Fruit fly (Drosophila melanogaster): ENCODE results near the gene indra.

The indra gene

DNA sequence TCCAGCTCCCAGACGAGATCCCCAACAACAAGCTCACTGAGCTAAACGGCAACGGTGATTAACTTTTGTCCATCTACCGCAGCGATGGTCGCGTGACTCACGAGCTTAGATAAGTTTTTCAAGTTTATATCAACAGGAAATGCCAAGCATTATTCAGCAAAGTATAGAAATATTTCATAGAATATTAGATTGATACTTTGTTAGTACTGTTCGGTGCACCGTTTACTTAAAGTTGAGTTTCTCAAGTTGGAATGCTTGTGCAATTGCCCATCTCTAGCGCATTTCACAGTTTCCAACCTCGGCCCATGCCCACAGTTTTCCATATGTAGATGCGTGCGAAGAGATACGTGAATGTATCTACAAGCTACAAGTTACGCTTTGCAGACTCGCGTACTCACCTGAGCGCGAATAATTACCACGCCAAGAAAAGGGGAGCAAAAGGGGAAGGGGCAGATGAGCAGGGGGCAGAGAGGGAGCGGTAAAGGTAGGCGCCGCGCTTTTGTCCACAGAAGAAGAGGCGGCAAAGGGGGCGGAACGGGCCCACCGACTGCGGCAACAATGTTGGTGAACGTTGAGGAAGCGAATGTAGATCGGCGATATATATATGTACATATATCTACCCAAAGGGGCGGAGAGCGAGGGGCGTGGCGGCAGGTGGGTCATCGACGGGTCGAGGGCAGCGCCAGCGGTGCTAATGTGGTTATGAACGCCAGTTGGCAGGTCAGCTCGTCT lies 34.0 kb upstream of the indra start (continued):
- no peak for TF ChIP-seq Bteb2 (GFP tag; optimal IDR thresholded peaks at IDR 0.05)
- TF ChIP-seq CG6791 (GFP tag; IDR thresholded peaks at IDR 0.05; ENCODE audit: partially characterized antibody), result no peak
- no peak for TF ChIP-seq mam (GFP tag; optimal IDR thresholded peaks at IDR 0.05)
- no peak for TF ChIP-seq pita (GFP tag; optimal IDR thresholded peaks at IDR 0.05)
- no peak for TF ChIP-seq Ets97D (GFP tag; optimal IDR thresholded peaks at IDR 0.05)
- peak; percentile 65 for TF ChIP-seq CG14441 (GFP tag; IDR thresholded peaks at IDR 0.05)
- peak; percentile 29 for TF ChIP-seq CG10979 (tag; optimal IDR thresholded peaks at IDR 0.05)
- peak; percentile 30 for TF ChIP-seq bcd (GFP tag; optimal IDR thresholded peaks at IDR 0.05)
- TF ChIP-seq CG7556 (GFP tag; optimal IDR thresholded peaks at IDR 0.05), result peak; percentile 28
- TF ChIP-seq CG13296 (GFP tag; optimal IDR thresholded peaks at IDR 0.05), result no peak
- no peak for TF ChIP-seq en (GFP tag; optimal IDR thresholded peaks at IDR 0.05)
- no peak for TF ChIP-seq gcm2 (GFP tag; optimal IDR thresholded peaks at IDR 0.05)
- TF ChIP-seq sens (GFP tag), result peak; percentile 93
- peak; percentile 41 for TF ChIP-seq Abd-B (GFP tag; optimal IDR thresholded peaks at IDR 0.05)
- TF ChIP-seq shn (GFP tag; optimal IDR thresholded peaks at IDR 0.05), result no peak
- peak; percentile 18 for TF ChIP-seq tin (GFP tag; optimal IDR thresholded peaks at IDR 0.05)
- no peak for TF ChIP-seq dati (GFP tag; IDR thresholded peaks at IDR 0.05)
- TF ChIP-seq Bgb (GFP tag; IDR thresholded peaks at IDR 0.05; ENCODE audit: partially characterized antibody), result 0 out of 2 replicates have a peak, but pooled peaks have one; percentile 27
- TF ChIP-seq CG4424 (GFP tag; optimal IDR thresholded peaks at IDR 0.05), result peak; percentile 31
- peak; percentile 63 for TF ChIP-seq dmrt99B (tag; optimal IDR thresholded peaks at IDR 0.05)
- TF ChIP-seq Dp (GFP tag; optimal IDR thresholded peaks at IDR 0.05), result no peak
- TF ChIP-seq nom (GFP tag; optimal IDR thresholded peaks at IDR 0.05), result no peak
- no peak for TF ChIP-seq CG1024 (GFP tag; IDR thresholded peaks at IDR 0.05)
- TF ChIP-seq CG7745 (tag; optimal IDR thresholded peaks at IDR 0.05), result no peak
- peak; percentile 18 for TF ChIP-seq Fer1 (GFP tag; optimal IDR thresholded peaks at IDR 0.05)
- TF ChIP-seq CG17612 (GFP tag; IDR thresholded peaks at IDR 0.05), result no peak
- TF ChIP-seq onecut (GFP tag; IDR thresholded peaks at IDR 0.05), result 0 out of 2 replicates have a peak, but pooled peaks have one; percentile 9
- TF ChIP-seq crc (GFP tag; optimal IDR thresholded peaks at IDR 0.05), result no peak
- TF ChIP-seq Poxn (GFP tag; IDR thresholded peaks at IDR 0.05), result no peak
- TF ChIP-seq cato (GFP tag; optimal IDR thresholded peaks at IDR 0.05; ENCODE audit: borderline replicate concordance), result no peak
- peak; percentile 14 for TF ChIP-seq D19A (tag; optimal IDR thresholded peaks at IDR 0.05)
- peak; percentile 69 for TF ChIP-seq dysf (GFP tag; IDR thresholded peaks at IDR 0.05)
- TF ChIP-seq CG3726 (GFP tag; IDR thresholded peaks at IDR 0.05), result 0 out of 3 replicates have a peak, but pooled peaks have one; percentile 42
- no peak for TF ChIP-seq Hmr (GFP tag; optimal IDR thresholded peaks at IDR 0.05)
- peak; percentile 41 for TF ChIP-seq CG15601 (tag; optimal IDR thresholded peaks at IDR 0.05)
- 0 out of 3 replicates have a peak, but pooled peaks have one; percentile 21 for TF ChIP-seq CG7357 (GFP tag; IDR thresholded peaks at IDR 0.05)
- 0 out of 2 replicates have a peak, but pooled peaks have one; percentile 34 for TF ChIP-seq CG14014 (GFP tag; IDR thresholded peaks at IDR 0.05)
- peak; percentile 64 for TF ChIP-seq CG18262 (tag; optimal IDR thresholded peaks at IDR 0.05)
- no peak for TF ChIP-seq CHES-1-like (GFP tag; optimal IDR thresholded peaks at IDR 0.05)
- TF ChIP-seq CG11560 (tag; IDR thresholded peaks at IDR 0.05), result 0 out of 3 replicates have a peak, but pooled peaks have one; percentile 13
- no peak for TF ChIP-seq Hr39 (optimal IDR thresholded peaks at IDR 0.05)
- no peak for TF ChIP-seq NC2α (GFP tag; optimal IDR thresholded peaks at IDR 0.05)
- TF ChIP-seq Mad (GFP tag; optimal IDR thresholded peaks at IDR 0.05), result peak; percentile 3
- TF ChIP-seq ftz-f1 (GFP tag; optimal IDR thresholded peaks at IDR 0.05), result no peak
- no peak for TF ChIP-seq CG30431 (GFP tag; optimal IDR thresholded peaks at IDR 0.05)
- TF ChIP-seq Chrac-16 (GFP tag; optimal IDR thresholded peaks at IDR 0.05), result no peak
- TF ChIP-seq nmo (GFP tag; optimal IDR thresholded peaks at IDR 0.05), result peak; percentile 52
- no peak for TF ChIP-seq wor (GFP tag; IDR thresholded peaks at IDR 0.05)
- no peak for TF ChIP-seq stwl (tag; optimal IDR thresholded peaks at IDR 0.05)
- TF ChIP-seq hth (optimal IDR thresholded peaks at IDR 0.05), result no peak
- no peak for TF ChIP-seq sug (tag; optimal IDR thresholded peaks at IDR 0.05)

Data from whole organism, embryonic.